1 fruit fly cellular context compared by ENCODE assay signal in the genomic region with DNA sequence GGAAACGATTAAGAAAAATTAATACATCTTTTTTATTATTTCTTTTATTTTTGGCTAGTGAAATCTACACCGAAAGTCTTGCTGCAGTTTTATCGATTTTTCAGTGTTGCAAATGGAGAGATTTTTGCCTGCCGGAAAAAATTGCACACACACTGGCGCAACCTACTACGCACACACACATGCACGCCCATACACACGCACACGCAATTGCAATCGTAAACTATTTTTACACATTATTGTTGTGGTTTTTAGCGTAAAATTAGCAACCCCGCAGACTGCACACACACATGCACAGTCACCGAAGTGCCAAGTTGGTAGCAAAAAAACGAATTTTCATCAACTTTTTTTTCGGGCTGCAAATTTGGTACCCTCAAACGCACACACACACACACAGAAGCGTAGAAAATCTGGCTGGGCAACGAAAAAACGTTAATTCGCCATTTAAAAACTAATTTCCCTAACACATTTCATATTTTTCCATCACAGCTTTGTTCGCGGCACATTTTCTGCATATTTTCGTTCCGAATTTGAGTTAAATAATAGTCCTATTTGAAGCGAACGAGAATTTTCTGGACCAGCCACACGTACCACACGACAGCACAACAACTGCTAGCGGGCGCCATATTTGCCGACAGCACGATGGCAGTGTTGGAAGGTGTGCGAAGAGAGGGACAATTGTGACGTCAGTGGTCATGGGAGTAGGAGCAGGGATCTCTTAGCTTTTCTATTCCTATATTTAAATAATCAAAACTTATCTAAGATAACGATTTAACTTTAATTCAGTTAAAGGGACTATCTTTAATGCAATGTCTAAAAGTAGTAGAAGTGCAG.
TF ChIP-seq lines count a peak whose summit lies in the region.

Unr (minus strand) TSS at position 637 of the 831 bp plus-strand sequence.

TF ChIP-seq in whole organism, embryonic, 481 proteins besides CTCF, POLR2A, EP300 and RAD21 (continued from another document and continues in another):
- TF ChIP-seq CG1647 (GFP tag; optimal IDR thresholded peaks at IDR 0.05; lab: Kevin White, UChicago): peak; percentile 73
- peak; percentile 65 for TF ChIP-seq CG6854 (GFP tag; optimal IDR thresholded peaks at IDR 0.05; lab: Kevin White, UChicago)
- TF ChIP-seq oc (tag; optimal IDR thresholded peaks at IDR 0.05; lab: Kevin White, UChicago): peak; percentile 64
- peak; percentile 40 for TF ChIP-seq btn (GFP tag; optimal IDR thresholded peaks at IDR 0.05; lab: Kevin White, UChicago)
- peak; percentile 67 for TF ChIP-seq CG18476 (GFP tag; optimal IDR thresholded peaks at IDR 0.05; lab: Kevin White, UChicago)
- peak; percentile 71 for TF ChIP-seq corto (GFP tag; optimal IDR thresholded peaks at IDR 0.05; lab: Kevin White, UChicago)
- peak; percentile 49 for TF ChIP-seq CG3995 (GFP tag; optimal IDR thresholded peaks at IDR 0.05; lab: Kevin White, UChicago)
- TF ChIP-seq Eip74EF (GFP tag; optimal IDR thresholded peaks at IDR 0.05; lab: Kevin White, UChicago): peak in 1 of 2 experiments; percentile 60
- peak; percentile 65 for TF ChIP-seq Sox100B (GFP tag; optimal IDR thresholded peaks at IDR 0.05; lab: Kevin White, UChicago)
- peak; percentile 24 for TF ChIP-seq CG1529 (GFP tag; optimal IDR thresholded peaks at IDR 0.05; lab: Kevin White, UChicago)
- peak; percentile 53 for TF ChIP-seq pb (GFP tag; optimal IDR thresholded peaks at IDR 0.05; lab: Kevin White, UChicago)
- peak; percentile 71 for TF ChIP-seq rib (GFP tag; IDR thresholded peaks at IDR 0.05; lab: Robert Waterston, UW)
- TF ChIP-seq usp (GFP tag; optimal IDR thresholded peaks at IDR 0.05; lab: Kevin White, UChicago): no peak
- peak; percentile 63 for TF ChIP-seq trem (tag; optimal IDR thresholded peaks at IDR 0.05; lab: Kevin White, UChicago)
- no peak for TF ChIP-seq Hand (GFP tag; optimal IDR thresholded peaks at IDR 0.05; lab: Kevin White, UChicago)
- TF ChIP-seq ssp (GFP tag; IDR thresholded peaks at IDR 0.05; lab: Robert Waterston, UW): peak; percentile 50; the same call in 1 of the 2 replicates
- peak; percentile 74 for TF ChIP-seq CG3281 (GFP tag; optimal IDR thresholded peaks at IDR 0.05; lab: Kevin White, UChicago)
- TF ChIP-seq Stat92E (GFP tag; optimal IDR thresholded peaks at IDR 0.05; lab: Kevin White, UChicago): peak in 2 of 3 experiments; percentile 28 to 51
- TF ChIP-seq CG7963 (GFP tag; IDR thresholded peaks at IDR 0.05; lab: Robert Waterston, UW; ENCODE audit: partially characterized antibody): no peak
- TF ChIP-seq CG8089 (GFP tag; optimal IDR thresholded peaks at IDR 0.05; lab: Kevin White, UChicago): peak; percentile 52
- no peak for TF ChIP-seq Spps (tag; optimal IDR thresholded peaks at IDR 0.05; lab: Kevin White, UChicago)
- TF ChIP-seq CG4360 (GFP tag; IDR thresholded peaks at IDR 0.05; lab: Robert Waterston, UW): peak; percentile 64
- TF ChIP-seq CG4617 (GFP tag; optimal IDR thresholded peaks at IDR 0.05; lab: Kevin White, UChicago; ENCODE audit: borderline replicate concordance): peak; percentile 70
- peak; percentile 68; the same call in 2 of the 3 replicates for TF ChIP-seq so (GFP tag; IDR thresholded peaks at IDR 0.05; lab: Robert Waterston, UW)
- no peak for TF ChIP-seq CG8478 (optimal IDR thresholded peaks at IDR 0.05; lab: Kevin White, UChicago)
- TF ChIP-seq CG13123 (GFP tag; optimal IDR thresholded peaks at IDR 0.05; lab: Kevin White, UChicago): peak; percentile 62
- TF ChIP-seq Sin3A (optimal IDR thresholded peaks at IDR 0.05; lab: Kevin White, UChicago): peak; percentile 58
- TF ChIP-seq CG33213 (GFP tag; optimal IDR thresholded peaks at IDR 0.05; lab: Kevin White, UChicago): peak; percentile 64
- no peak for TF ChIP-seq CG9215 (GFP tag; IDR thresholded peaks at IDR 0.05; lab: Robert Waterston, UW)
- peak; percentile 29 for TF ChIP-seq CG7928 (GFP tag; optimal IDR thresholded peaks at IDR 0.05; lab: Kevin White, UChicago)
- TF ChIP-seq sima (GFP tag; optimal IDR thresholded peaks at IDR 0.05; lab: Kevin White, UChicago): peak; percentile 5
- peak; percentile 71 for TF ChIP-seq PHDP (tag; optimal IDR thresholded peaks at IDR 0.05; lab: Kevin White, UChicago)
- TF ChIP-seq crp (GFP tag; optimal IDR thresholded peaks at IDR 0.05; lab: Kevin White, UChicago): peak in 1 of 2 experiments; percentile 58
- TF ChIP-seq CG8290 (GFP tag; optimal IDR thresholded peaks at IDR 0.05; lab: Kevin White, UChicago): peak; percentile 69
- peak in 1 of 2 experiments; percentile 89 for TF ChIP-seq CG8290 (tag; optimal IDR thresholded peaks at IDR 0.05; lab: Kevin White, UChicago)
- peak; percentile 67 for TF ChIP-seq CG7556 (GFP tag; optimal IDR thresholded peaks at IDR 0.05; lab: Kevin White, UChicago)
- TF ChIP-seq CG7786 (GFP tag; optimal IDR thresholded peaks at IDR 0.05; lab: Kevin White, UChicago): peak; percentile 87
- peak; percentile 81 for TF ChIP-seq CG2678 (tag; optimal IDR thresholded peaks at IDR 0.05; lab: Kevin White, UChicago)
- TF ChIP-seq CG31441 (GFP tag; IDR thresholded peaks at IDR 0.05; lab: Robert Waterston, UW): peak; percentile 73
- TF ChIP-seq cwo (GFP tag; optimal IDR thresholded peaks at IDR 0.05; lab: Kevin White, UChicago): peak; percentile 51
- TF ChIP-seq pnt (GFP tag; optimal IDR thresholded peaks at IDR 0.05; lab: Kevin White, UChicago): peak; percentile 69
- TF ChIP-seq Lhr (GFP tag; optimal IDR thresholded peaks at IDR 0.05; lab: Kevin White, UChicago): peak; percentile 3
- no peak for TF ChIP-seq pan (optimal IDR thresholded peaks at IDR 0.05; lab: Kevin White, UChicago)
- TF ChIP-seq pan (GFP tag; optimal IDR thresholded peaks at IDR 0.05 in 1 of 2, IDR thresholded peaks at IDR 0.05 in 1 of 2): peak in 1 of 2 experiments; percentile 85
- peak; percentile 96 for TF ChIP-seq Elba2 (GFP tag; optimal IDR thresholded peaks at IDR 0.05; lab: Kevin White, UChicago)
- TF ChIP-seq ase (GFP tag; IDR thresholded peaks at IDR 0.05; lab: Robert Waterston, UW): peak; percentile 78; the same call in 2 of the 3 replicates
- TF ChIP-seq CG9817 (tag; optimal IDR thresholded peaks at IDR 0.05; lab: Kevin White, UChicago): peak; percentile 74
- TF ChIP-seq CG12155 (GFP tag; optimal IDR thresholded peaks at IDR 0.05; lab: Kevin White, UChicago): peak; percentile 83
- TF ChIP-seq cg (GFP tag; optimal IDR thresholded peaks at IDR 0.05; lab: Kevin White, UChicago): peak; percentile 97
- TF ChIP-seq tll (GFP tag; optimal IDR thresholded peaks at IDR 0.05; lab: Kevin White, UChicago): no peak
- peak; percentile 31 for TF ChIP-seq dmrt11E (tag; optimal IDR thresholded peaks at IDR 0.05; lab: Kevin White, UChicago)
- TF ChIP-seq NC2α (GFP tag; optimal IDR thresholded peaks at IDR 0.05; lab: Kevin White, UChicago): peak; percentile 48
- TF ChIP-seq trh (GFP tag; optimal IDR thresholded peaks at IDR 0.05; lab: Kevin White, UChicago): peak; percentile 63
- peak; percentile 58 to 74 for TF ChIP-seq chif (GFP tag; optimal IDR thresholded peaks at IDR 0.05; lab: Kevin White, UChicago)
- TF ChIP-seq CG10147 (GFP tag; optimal IDR thresholded peaks at IDR 0.05; lab: Kevin White, UChicago): peak; percentile 37
- TF ChIP-seq jigr1 (GFP tag; IDR thresholded peaks at IDR 0.05; lab: Robert Waterston, UW): no peak
- peak; percentile 83 for TF ChIP-seq Mad (GFP tag; optimal IDR thresholded peaks at IDR 0.05; lab: Kevin White, UChicago)
- peak; percentile 19 for TF ChIP-seq Ravus (GFP tag; IDR thresholded peaks at IDR 0.05; lab: Robert Waterston, UW)
- TF ChIP-seq dpn (GFP tag; optimal IDR thresholded peaks at IDR 0.05; lab: Kevin White, UChicago): peak; percentile 83 to 86
- TF ChIP-seq ash1 (GFP tag; optimal IDR thresholded peaks at IDR 0.05; lab: Kevin White, UChicago): peak; percentile 75
- TF ChIP-seq lilli (GFP tag; optimal IDR thresholded peaks at IDR 0.05; lab: Kevin White, UChicago): peak; percentile 88
- TF ChIP-seq MBD-R2 (GFP tag; IDR thresholded peaks at IDR 0.05; lab: Robert Waterston, UW): peak; percentile 77
- TF ChIP-seq pita (GFP tag; optimal IDR thresholded peaks at IDR 0.05; lab: Kevin White, UChicago): no peak
- TF ChIP-seq CG33557 (GFP tag; optimal IDR thresholded peaks at IDR 0.05; lab: Kevin White, UChicago): peak; percentile 65
- TF ChIP-seq psq (GFP tag; optimal IDR thresholded peaks at IDR 0.05; lab: Kevin White, UChicago): peak; percentile 30
- TF ChIP-seq CG43689 (GFP tag; IDR thresholded peaks at IDR 0.05; lab: Robert Waterston, UW): no peak; the same call in 1 of the 2 replicates
- TF ChIP-seq CG11085 (GFP tag; IDR thresholded peaks at IDR 0.05; lab: Robert Waterston, UW): peak; percentile 58; the same call in 1 of the 2 replicates
- TF ChIP-seq CG13624 (GFP tag; optimal IDR thresholded peaks at IDR 0.05; lab: Kevin White, UChicago): peak; percentile 85
- peak; percentile 89 for TF ChIP-seq gro (GFP tag; optimal IDR thresholded peaks at IDR 0.05; lab: Kevin White, UChicago)
- peak; percentile 39 for TF ChIP-seq Jarid2 (GFP tag; optimal IDR thresholded peaks at IDR 0.05; lab: Kevin White, UChicago)
- peak; percentile 79 for TF ChIP-seq CG12769 (tag; optimal IDR thresholded peaks at IDR 0.05; lab: Kevin White, UChicago)
- peak; percentile 21 for TF ChIP-seq pfk (GFP tag; optimal IDR thresholded peaks at IDR 0.05; lab: Kevin White, UChicago)
- TF ChIP-seq Mes4 (GFP tag; optimal IDR thresholded peaks at IDR 0.05; lab: Kevin White, UChicago): peak; percentile 69
- peak; percentile 83 for TF ChIP-seq Ets97D (GFP tag; optimal IDR thresholded peaks at IDR 0.05; lab: Kevin White, UChicago)
- TF ChIP-seq sd (tag; optimal IDR thresholded peaks at IDR 0.05; lab: Kevin White, UChicago): peak; percentile 38
- TF ChIP-seq sim (GFP tag; IDR thresholded peaks at IDR 0.05; lab: Robert Waterston, UW): peak; percentile 44; the same call in 1 of the 2 replicates
- peak; percentile 52 for TF ChIP-seq CG10431 (GFP tag; optimal IDR thresholded peaks at IDR 0.05; lab: Kevin White, UChicago)
- no peak; the same call in 1 of the 2 replicates for TF ChIP-seq amos (GFP tag; IDR thresholded peaks at IDR 0.05; lab: Robert Waterston, UW; ENCODE audit: partially characterized antibody)
- TF ChIP-seq bsh (GFP tag; optimal IDR thresholded peaks at IDR 0.05; lab: Kevin White, UChicago): peak in 1 of 2 experiments; percentile 77
- peak; percentile 23 for TF ChIP-seq CG31365 (tag; optimal IDR thresholded peaks at IDR 0.05; lab: Kevin White, UChicago)
- TF ChIP-seq MESR4 (GFP tag; optimal IDR thresholded peaks at IDR 0.05; lab: Kevin White, UChicago): peak; percentile 85
- TF ChIP-seq tin (GFP tag; optimal IDR thresholded peaks at IDR 0.05; lab: Kevin White, UChicago): peak; percentile 71
- TF ChIP-seq caup (GFP tag; optimal IDR thresholded peaks at IDR 0.05; lab: Kevin White, UChicago; ENCODE audit: severe bottlenecking): peak; percentile 86
- TF ChIP-seq CG17385 (GFP tag; optimal IDR thresholded peaks at IDR 0.05; lab: Kevin White, UChicago): peak; percentile 79
- no peak for TF ChIP-seq bbx (GFP tag; IDR thresholded peaks at IDR 0.05; lab: Robert Waterston, UW; ENCODE audit: partially characterized antibody)
- peak; percentile 63 for TF ChIP-seq disco-r (GFP tag; optimal IDR thresholded peaks at IDR 0.05; lab: Kevin White, UChicago)
- peak; percentile 72 for TF ChIP-seq CG7987 (GFP tag; optimal IDR thresholded peaks at IDR 0.05; lab: Kevin White, UChicago)
- TF ChIP-seq CG17802 (tag; optimal IDR thresholded peaks at IDR 0.05; lab: Kevin White, UChicago): no peak
- no peak for TF ChIP-seq HLH4C (GFP tag; IDR thresholded peaks at IDR 0.05; lab: Robert Waterston, UW; ENCODE audit: partially characterized antibody)
- TF ChIP-seq salm (tag; optimal IDR thresholded peaks at IDR 0.05; lab: Kevin White, UChicago): peak; percentile 16
- TF ChIP-seq Opbp (GFP tag; IDR thresholded peaks at IDR 0.05; lab: Robert Waterston, UW; ENCODE audit: partially characterized antibody): no peak
- TF ChIP-seq dm (GFP tag; optimal IDR thresholded peaks at IDR 0.05; lab: Kevin White, UChicago): peak; percentile 69
- no peak for TF ChIP-seq tna (GFP tag; IDR thresholded peaks at IDR 0.05; lab: Robert Waterston, UW; ENCODE audit: partially characterized antibody)
- peak; percentile 52 for TF ChIP-seq twi (tag; optimal IDR thresholded peaks at IDR 0.05; lab: Kevin White, UChicago)
- TF ChIP-seq ttk (GFP tag; IDR thresholded peaks at IDR 0.05; lab: Robert Waterston, UW): peak; percentile 50; the same call in 1 of the 2 replicates
- TF ChIP-seq pros (GFP tag; optimal IDR thresholded peaks at IDR 0.05; lab: Kevin White, UChicago): no peak
- peak; percentile 95 for TF ChIP-seq Gug (GFP tag; IDR thresholded peaks at IDR 0.05; lab: Robert Waterston, UW)
- peak; percentile 86 for TF ChIP-seq HLHmδ (GFP tag; optimal IDR thresholded peaks at IDR 0.05; lab: Kevin White, UChicago)
- peak; percentile 66 for TF ChIP-seq Bteb2 (GFP tag; optimal IDR thresholded peaks at IDR 0.05; lab: Kevin White, UChicago)
- TF ChIP-seq kni (GFP tag; optimal IDR thresholded peaks at IDR 0.05; lab: Kevin White, UChicago): no peak
- TF ChIP-seq CG11247 (GFP tag; IDR thresholded peaks at IDR 0.05; lab: Robert Waterston, UW): peak; percentile 81
- TF ChIP-seq Nf-YC (tag; optimal IDR thresholded peaks at IDR 0.05; lab: Kevin White, UChicago): peak; percentile 60
- peak; percentile 38; the same call in 1 of the 2 replicates for TF ChIP-seq CG13287 (GFP tag; IDR thresholded peaks at IDR 0.05; lab: Robert Waterston, UW; ENCODE audit: partially characterized antibody)
- TF ChIP-seq CG15011 (GFP tag; optimal IDR thresholded peaks at IDR 0.05; lab: Kevin White, UChicago): peak; percentile 62
- TF ChIP-seq nom (GFP tag; optimal IDR thresholded peaks at IDR 0.05; lab: Kevin White, UChicago): peak; percentile 63
- TF ChIP-seq esg (GFP tag; conservative IDR thresholded peaks at IDR 0.05; lab: Robert Waterston, UW): peak; percentile 56
- peak; percentile 89 for TF ChIP-seq slbo (GFP tag; IDR thresholded peaks at IDR 0.05; lab: Robert Waterston, UW)
- peak; percentile 93 for TF ChIP-seq CG32532 (GFP tag; IDR thresholded peaks at IDR 0.05; lab: Robert Waterston, UW)
- peak; percentile 70 for TF ChIP-seq ERR (GFP tag; optimal IDR thresholded peaks at IDR 0.05; lab: Kevin White, UChicago)
- peak; percentile 48 for TF ChIP-seq ftz-f1 (GFP tag; optimal IDR thresholded peaks at IDR 0.05; lab: Kevin White, UChicago)
- TF ChIP-seq cad (GFP tag; optimal IDR thresholded peaks at IDR 0.05; lab: Kevin White, UChicago): no peak
- peak; percentile 63 for TF ChIP-seq Dad (GFP tag; optimal IDR thresholded peaks at IDR 0.05; lab: Kevin White, UChicago)
- peak; percentile 69 for TF ChIP-seq slou (GFP tag; optimal IDR thresholded peaks at IDR 0.05; lab: Kevin White, UChicago)
- TF ChIP-seq pzg (GFP tag; optimal IDR thresholded peaks at IDR 0.05; lab: Kevin White, UChicago): peak; percentile 75
- TF ChIP-seq ac (GFP tag; optimal IDR thresholded peaks at IDR 0.05; lab: Kevin White, UChicago): no peak
- TF ChIP-seq fd96Cb (tag; optimal IDR thresholded peaks at IDR 0.05; lab: Kevin White, UChicago): peak; percentile 43
- TF ChIP-seq Usf (GFP tag; optimal IDR thresholded peaks at IDR 0.05; lab: Kevin White, UChicago): peak; percentile 36
